Worm (Caenorhabditis elegans) whole organism, L2 larva: Measurements from ENCODE around the gene gld-3.
A peak's percentile ranks its signal among the peaks of the same experiment; 100 is the strongest.

Experiments used
- C34F6.9 ChIP-seq: fragments of 150-350 bp; optimal IDR thresholded peaks from 2 replicates; lab custom pipeline; 2014; ENCODE audit warnings: missing biosample characterization, missing genetic modification characterization
- F13H6.1 ChIP-seq: sonication (generic microtip); optimal IDR thresholded peaks from 2 replicates; lab custom pipeline; 2016; ENCODE audit warnings: missing genetic modification characterization, missing compliant biosample characterization
- R02D3.7 ChIP-seq: fragments of 150-350 bp; optimal IDR thresholded peaks from 2 replicates; lab custom pipeline; 2014; ENCODE audit warnings: missing biosample characterization, missing genetic modification characterization
- Y55F3AM.14 ChIP-seq: fragments of 200-800 bp; sonication (Bioruptor generic); optimal IDR thresholded peaks from 2 replicates; lab custom pipeline; 2018; ENCODE audit warnings: mild to moderate bottlenecking, missing genetic modification characterization, missing compliant biosample characterization
- ZK546.5 ChIP-seq: sonication (generic microtip); optimal IDR thresholded peaks from 2 replicates; lab custom pipeline; 2017; ENCODE audit warnings: missing biosample characterization, missing genetic modification characterization
- alr-1 ChIP-seq: fragments of 150-350 bp; optimal IDR thresholded peaks from 2 replicates; lab custom pipeline; 2014; ENCODE audit warnings: missing biosample characterization, missing genetic modification characterization
- ama-1 ChIP-seq: fragments of 150-350 bp; optimal IDR thresholded peaks from 2 replicates; lab custom pipeline; 2018; ENCODE audit warnings: inconsistent platforms
- ceh-16 ChIP-seq: fragments of 150-350 bp; optimal IDR thresholded peaks from 2 replicates; lab custom pipeline; 2014; ENCODE audit warnings: missing biosample characterization, missing genetic modification characterization
- ceh-82 ChIP-seq: fragments of 150-350 bp; optimal IDR thresholded peaks from 2 replicates; lab custom pipeline; 2014; ENCODE audit warnings: missing biosample characterization, missing genetic modification characterization
- crh-2 ChIP-seq: sonication (generic microtip); optimal IDR thresholded peaks from 2 replicates; lab custom pipeline; 2017; ENCODE audit warnings: missing biosample characterization, missing genetic modification characterization
- egl-27 ChIP-seq: sonication (generic microtip); optimal IDR thresholded peaks from 3 replicates; lab custom pipeline; 2017; ENCODE audit warnings: missing biosample characterization, missing genetic modification reagents, missing genetic modification characterization
- elt-1 ChIP-seq: fragments of 150-350 bp; optimal IDR thresholded peaks from 2 replicates; lab custom pipeline; 2014; ENCODE audit warnings: missing biosample characterization, missing genetic modification characterization
- fos-1 ChIP-seq: fragments of 150-350 bp; optimal IDR thresholded peaks from 2 replicates; lab custom pipeline; 2014; ENCODE audit warnings: missing biosample characterization, missing genetic modification characterization
- gmeb-1 ChIP-seq: fragments of 150-350 bp; optimal IDR thresholded peaks from 2 replicates; lab custom pipeline; 2014; ENCODE audit warnings: missing biosample characterization, missing genetic modification characterization
- lin-11 ChIP-seq: fragments of 150-350 bp; sonication (generic microtip); optimal IDR thresholded peaks from 2 replicates; lab custom pipeline; 2014; ENCODE audit warnings: missing biosample characterization, missing genetic modification characterization, inconsistent platforms, mixed read lengths
- lin-13 ChIP-seq: fragments of 150-350 bp; optimal IDR thresholded peaks from 2 replicates; lab custom pipeline; 2014; ENCODE audit warnings: missing biosample characterization, missing genetic modification reagents, missing genetic modification characterization
- lin-39 ChIP-seq: fragments of 150-350 bp; optimal IDR thresholded peaks from 2 replicates; lab custom pipeline; 2014; ENCODE audit warnings: missing biosample characterization, missing genetic modification reagents, missing genetic modification characterization
- lsy-2 ChIP-seq, 2 experiments: fragments of 150-350 bp in 1 of 2; sonication (generic microtip) in 1 of 2; optimal IDR thresholded peaks; 2 replicates each; lab custom pipeline; 2014 to 2017; ENCODE audit warnings: missing biosample characterization in 2 of 2, missing genetic modification characterization in 2 of 2
- mab-5 ChIP-seq: fragments of 150-350 bp; optimal IDR thresholded peaks from 2 replicates; lab custom pipeline; 2014; ENCODE audit warnings: missing biosample characterization, missing genetic modification characterization
- mdl-1 ChIP-seq, 2 experiments: fragments of 150-350 bp in 1 of 2; sonication (generic microtip) in 1 of 2; optimal IDR thresholded peaks; 2 replicates each; lab custom pipeline; 2017; ENCODE audit warnings: missing biosample characterization in 2 of 2, missing genetic modification characterization in 2 of 2
- nhr-129 ChIP-seq: fragments of 150-350 bp; optimal IDR thresholded peaks from 2 replicates; lab custom pipeline; 2014; ENCODE audit warnings: missing biosample characterization, missing genetic modification characterization
- nhr-21 ChIP-seq: fragments of 150-350 bp; optimal IDR thresholded peaks from 2 replicates; lab custom pipeline; 2014; ENCODE audit warnings: missing biosample characterization, missing genetic modification characterization
- nhr-25 ChIP-seq: fragments of 150-350 bp; sonication (generic microtip); optimal IDR thresholded peaks from 3 replicates; lab custom pipeline; 2014; ENCODE audit warnings: missing biosample characterization, missing genetic modification characterization
- nhr-6 ChIP-seq: fragments of 150-350 bp; optimal IDR thresholded peaks from 2 replicates; lab custom pipeline; 2014; ENCODE audit warnings: missing biosample characterization, missing genetic modification characterization
- nhr-77 ChIP-seq: fragments of 150-350 bp; optimal IDR thresholded peaks from 2 replicates; lab custom pipeline; 2014; ENCODE audit warnings: missing biosample characterization, missing genetic modification characterization
- peb-1 ChIP-seq: fragments of 150-350 bp; optimal IDR thresholded peaks from 2 replicates; lab custom pipeline; 2014; ENCODE audit warnings: missing biosample characterization, missing genetic modification characterization
- sem-4 ChIP-seq: fragments of 150-350 bp; optimal IDR thresholded peaks from 2 replicates; lab custom pipeline; 2014; ENCODE audit warnings: missing biosample characterization, missing genetic modification reagents, missing genetic modification characterization
- skn-1 ChIP-seq: sonication (generic microtip); optimal IDR thresholded peaks from 2 replicates; lab custom pipeline; 2017; ENCODE audit warnings: missing biosample characterization, missing genetic modification characterization
- sma-3 ChIP-seq: sonication (generic microtip); optimal IDR thresholded peaks from 2 replicates; lab custom pipeline; 2016; ENCODE audit warnings: missing genetic modification reagents, missing genetic modification characterization, missing compliant biosample characterization
- sma-9 ChIP-seq, 2 experiments: fragments of 150-350 bp in 1 of 2; sonication (generic microtip) in 1 of 2; optimal IDR thresholded peaks; 2 replicates each; lab custom pipeline; 2014 to 2016; ENCODE audit warnings: missing genetic modification characterization in 2 of 2, mild to moderate bottlenecking in 1 of 2, missing biosample characterization in 1 of 2, missing compliant biosample characterization in 1 of 2, missing genetic modification reagents in 1 of 2, moderate library complexity in 1 of 2
- snpc-4 ChIP-seq: fragments of 150-350 bp; optimal IDR thresholded peaks from 2 replicates; lab custom pipeline; 2014; ENCODE audit warnings: missing biosample characterization, missing genetic modification characterization
- unc-55 ChIP-seq: fragments of 150-350 bp; sonication (generic microtip); optimal IDR thresholded peaks from 3 replicates; lab custom pipeline; 2014; ENCODE audit warnings: missing biosample characterization, missing genetic modification reagents, missing genetic modification characterization
- unc-62 ChIP-seq: fragments of 150-350 bp; optimal IDR thresholded peaks from 2 replicates; lab custom pipeline; 2014; ENCODE audit warnings: missing biosample characterization, missing genetic modification reagents, missing genetic modification characterization
- zag-1 ChIP-seq: fragments of 150-350 bp; optimal IDR thresholded peaks from 2 replicates; lab custom pipeline; 2014; ENCODE audit warnings: missing biosample characterization, missing genetic modification characterization
- ztf-1 ChIP-seq: fragments of 200-800 bp; sonication (Bioruptor generic); conservative IDR thresholded peaks from 2 replicates; pipeline ENCODE4 v1.3.6; 2022; ENCODE audit warnings: missing genetic modification characterization, missing compliant biosample characterization
- ztf-11 ChIP-seq: sonication (generic microtip); optimal IDR thresholded peaks from 2 replicates; lab custom pipeline; 2017; ENCODE audit warnings: missing biosample characterization, missing genetic modification characterization
- ztf-4 ChIP-seq: fragments of 150-350 bp; optimal IDR thresholded peaks from 2 replicates; lab custom pipeline; 2014; ENCODE audit warnings: missing biosample characterization, missing genetic modification characterization

gld-3 gene

ce11 chrII:7119525-7119924 is 12.9 kb upstream of the gld-3 start:
- TF ChIP-seq lin-39 (tag; lab: Kevin White, UChicago) (no peak), lin-11 (tag; lab: Kevin White, UChicago) (no peak), mdl-1 (tag; optimal IDR thresholded peaks at IDR 0.05; lab: Kevin White, UChicago) (no peak), skn-1 (tag; lab: Kevin White, UChicago) (no peak), ceh-16 (tag; lab: Kevin White, UChicago) (no peak)

DNA sequence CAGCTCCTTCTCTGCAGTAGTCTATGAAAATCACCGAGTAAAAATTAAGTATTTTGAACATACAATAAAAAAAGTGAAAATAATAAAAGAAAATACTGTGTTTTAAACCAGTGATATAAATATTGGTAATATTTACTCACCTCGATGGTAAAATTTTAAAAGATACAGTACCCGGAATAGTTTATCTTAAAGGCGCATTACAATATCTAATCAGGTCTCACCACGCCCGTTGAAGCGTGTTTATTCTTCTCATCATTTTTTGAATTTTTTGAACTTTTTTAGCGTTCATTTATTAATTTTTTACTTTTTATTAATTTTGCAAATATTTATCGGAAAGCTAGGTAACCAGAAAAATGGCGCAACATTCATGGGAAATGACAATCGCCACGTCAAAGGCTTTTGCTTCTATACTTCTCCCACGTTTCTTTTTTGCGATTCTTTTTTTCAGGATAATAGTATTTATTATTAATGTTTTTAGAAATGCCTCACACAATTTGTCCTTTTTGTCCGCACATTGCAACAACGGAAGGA is 10.6 kb upstream of the gld-3 start, which contains the start of gene F10E7.2:
F10E7.2 (plus strand) TSS at position 481 of the 531 bp plus-strand sequence.
- TF ChIP-seq lin-11 (tag; lab: Kevin White, UChicago) = no peak
- no peak for TF ChIP-seq ztf-1 (GFP tag; lab: Robert Waterston, UW)
- TF ChIP-seq nhr-21 (tag; lab: Kevin White, UChicago) = no peak
- no peak for TF ChIP-seq snpc-4 (tag; lab: Kevin White, UChicago)
- TF ChIP-seq lin-13 (GFP tag; lab: Kevin White, UChicago) = no peak
- TF ChIP-seq lsy-2 (tag; optimal IDR thresholded peaks at IDR 0.05; lab: Kevin White, UChicago) = no peak
- TF ChIP-seq ceh-82 (tag; lab: Kevin White, UChicago) = no peak
- no peak for TF ChIP-seq peb-1 (tag; lab: Kevin White, UChicago)
- TF ChIP-seq mdl-1 (tag; optimal IDR thresholded peaks at IDR 0.05; lab: Kevin White, UChicago) = no peak
- TF ChIP-seq nhr-129 = no peak
- no peak for TF ChIP-seq elt-1
- no peak for TF ChIP-seq sem-4 (tag; lab: Kevin White, UChicago)

DNA sequence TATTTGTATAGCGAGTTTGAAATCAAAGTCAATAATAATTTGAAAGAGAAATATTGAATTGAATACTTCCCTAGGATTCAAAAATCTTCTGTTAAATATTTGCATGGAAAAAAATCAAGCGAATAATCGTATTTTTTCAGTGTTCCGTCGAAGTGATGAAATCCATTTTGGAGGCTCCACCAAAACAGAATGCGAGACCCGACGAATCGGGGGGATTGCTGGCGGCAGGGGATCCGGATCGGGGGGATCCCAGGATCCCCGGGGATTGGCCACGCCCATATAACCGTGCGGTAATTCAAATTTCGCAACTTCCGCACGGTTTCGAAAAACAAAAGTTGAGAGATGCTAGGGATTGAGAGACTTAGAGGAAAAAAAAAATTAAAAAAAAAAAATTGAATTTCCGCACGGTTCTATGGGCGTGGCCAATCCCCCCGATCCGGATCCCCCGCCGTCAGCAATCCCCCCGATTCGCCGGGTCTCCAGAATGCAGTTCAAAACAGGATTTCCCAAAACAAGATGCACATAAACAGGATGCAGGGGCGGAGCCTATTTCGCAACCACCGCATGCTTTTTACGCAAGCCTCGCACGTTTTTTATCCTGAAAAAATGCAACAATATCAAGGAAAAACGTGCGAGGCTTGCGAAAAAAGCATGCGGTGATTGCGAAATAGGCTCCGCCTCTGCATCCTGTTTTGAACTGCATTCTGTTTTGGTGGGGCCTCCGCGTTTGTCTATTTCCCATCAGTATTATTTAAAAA is 9.6 kb upstream of the gld-3 start, which contains the start of gene F10E7.11:
F10E7.11 (minus strand) TSS at position 232 of the 758 bp plus-strand sequence.
- TF ChIP-seq unc-55 (GFP tag; lab: Kevin White, UChicago) (peak; percentile 69), ZK546.5 (tag; lab: Kevin White, UChicago) (no peak), lsy-2 (tag; optimal IDR thresholded peaks at IDR 0.05; lab: Kevin White, UChicago) (peak in 1 of 2 experiments; percentile 55), F13H6.1 (peak; percentile 8), sma-9 (GFP tag; optimal IDR thresholded peaks at IDR 0.05; lab: Kevin White, UChicago) (peak; percentile 82), sma-9 (tag; optimal IDR thresholded peaks at IDR 0.05; lab: Kevin White, UChicago) (no peak), sem-4 (tag; lab: Kevin White, UChicago) (no peak), C34F6.9 (tag; lab: Kevin White, UChicago) (peak; percentile 20)
- TF ChIP-seq, all 48 proteins: peak for 5

- TF ChIP-seq nhr-25 (tag; lab: Kevin White, UChicago) = no peak
Measured at ce11 chrII:7126457-7126856, 6.0 kb upstream of the gld-3 start, which contains the start of gene F10E7.1. F10E7.1 (plus strand) TSS chrII:7126757.

DNA sequence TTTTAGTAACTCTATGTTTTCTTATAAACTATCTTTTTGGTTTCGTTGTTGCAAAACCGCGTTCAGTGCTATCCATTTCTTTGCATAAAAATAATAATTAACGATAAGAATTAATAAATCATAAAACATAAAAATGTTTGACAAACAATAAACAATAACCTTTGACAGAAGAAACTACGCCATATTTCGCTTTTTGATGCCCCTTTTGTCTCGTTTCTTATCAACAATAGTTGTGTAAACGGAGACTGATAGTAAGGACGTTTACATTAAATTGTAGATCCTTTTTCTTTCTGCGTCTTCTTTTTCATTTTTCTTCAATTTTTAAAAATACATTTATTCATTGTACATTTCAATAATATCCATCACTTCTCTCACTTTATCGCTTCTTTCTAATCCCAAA is 6.6 kb downstream of the gld-3 start:
- peak; percentile 67 for TF ChIP-seq fos-1 (tag; lab: Kevin White, UChicago)
- no peak for TF ChIP-seq unc-62 (GFP tag; lab: Kevin White, UChicago)
- TF ChIP-seq sma-9 (GFP tag; optimal IDR thresholded peaks at IDR 0.05; lab: Kevin White, UChicago) = peak; percentile 54
- TF ChIP-seq sma-9 (tag; optimal IDR thresholded peaks at IDR 0.05; lab: Kevin White, UChicago) = no peak

DNA sequence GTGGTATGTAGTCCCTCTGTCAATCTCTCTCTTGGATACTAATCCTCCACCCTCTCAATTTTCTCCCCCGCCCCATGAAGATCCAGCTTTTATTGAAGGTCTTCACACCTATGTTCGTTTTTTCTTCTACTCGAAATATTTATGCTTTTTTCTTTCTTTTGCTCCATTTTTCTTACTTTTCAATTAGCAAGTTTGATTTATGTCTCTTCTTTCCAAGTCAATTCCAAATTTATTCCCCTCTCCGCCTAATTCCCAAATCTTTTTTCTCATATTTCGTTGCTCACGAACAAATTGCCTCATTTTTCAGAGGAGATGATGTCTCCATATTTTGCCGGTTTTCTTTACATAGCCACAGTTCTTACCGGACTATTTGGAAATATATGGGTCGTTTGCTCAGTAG is 11.9 kb downstream of the gld-3 start, which contains the start of gene npr-31:
npr-31 (plus strand) TSS at position 301 of the 400 bp plus-strand sequence.
- TF ChIP-seq zag-1 (tag; lab: Kevin White, UChicago) = no peak
- no peak for TF ChIP-seq C34F6.9 (tag; lab: Kevin White, UChicago)
- no peak for TF ChIP-seq mab-5
- TF ChIP-seq ceh-16 (tag; lab: Kevin White, UChicago) = no peak
- TF ChIP-seq ztf-1 (GFP tag; lab: Robert Waterston, UW) = no peak
- TF ChIP-seq gmeb-1 (tag; lab: Kevin White, UChicago) = no peak

DNA sequence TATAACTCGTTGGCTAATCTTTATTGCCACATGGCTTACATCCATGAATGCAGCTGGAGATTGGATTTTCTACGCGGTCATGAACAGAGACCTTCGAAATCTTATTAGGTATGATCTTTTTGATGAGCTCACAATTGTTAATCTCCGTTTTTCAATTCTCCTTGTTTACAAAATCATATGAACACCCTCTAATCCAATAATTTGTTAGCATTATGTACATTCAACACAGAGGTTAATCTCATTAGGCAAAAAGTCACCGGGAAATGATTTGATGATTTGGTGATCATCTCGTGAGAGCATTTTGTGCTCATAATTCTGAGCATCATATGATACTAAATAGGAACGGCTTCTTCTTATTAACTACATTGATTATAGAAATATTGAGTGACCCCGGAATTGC is 13.8 kb downstream of the gld-3 start:
- TF ChIP-seq peb-1 (tag; lab: Kevin White, UChicago) (no peak), sma-9 (GFP tag; optimal IDR thresholded peaks at IDR 0.05; lab: Kevin White, UChicago) (no peak), sma-9 (tag; optimal IDR thresholded peaks at IDR 0.05; lab: Kevin White, UChicago) (no peak), Y55F3AM.14 (GFP tag; lab: Kevin White, UChicago) (no peak), unc-55 (GFP tag; lab: Kevin White, UChicago) (no peak), ztf-4 (tag; lab: Kevin White, UChicago) (no peak), sma-3 (GFP tag; lab: Kevin White, UChicago) (no peak), nhr-77 (tag; lab: Kevin White, UChicago) (no peak), mab-5 (no peak), alr-1 (tag; lab: Kevin White, UChicago) (no peak), lin-13 (GFP tag; lab: Kevin White, UChicago) (no peak), gmeb-1 (tag; lab: Kevin White, UChicago) (no peak), egl-27 (no peak), zag-1 (tag; lab: Kevin White, UChicago) (no peak), lsy-2 (tag; optimal IDR thresholded peaks at IDR 0.05; lab: Kevin White, UChicago) (no peak), R02D3.7 (tag; lab: Kevin White, UChicago) (no peak), crh-2 (tag; lab: Kevin White, UChicago) (no peak), nhr-6 (tag; lab: Kevin White, UChicago) (no peak), ztf-11 (tag; lab: Kevin White, UChicago) (no peak), ama-1 (lab: Kevin White, UChicago) (no peak)
